Worm (Caenorhabditis elegans) whole organism, young adult: Measurements from ENCODE around the gene atg-16.2.

Source experiments
- D2030.7 ChIP-seq: fragments of 200-800 bp; sonication (Bioruptor generic); IDR thresholded peaks from 2 replicates; pipeline ENCODE4 v1.3.6; 2022; ENCODE audit warnings: missing genetic modification reagents, missing genetic modification characterization, missing compliant biosample characterization
- F10E7.11 ChIP-seq: sonication (generic microtip); optimal IDR thresholded peaks from 2 replicates; lab custom pipeline; 2017; ENCODE audit warnings: mild to moderate bottlenecking, missing genetic modification characterization, moderate library complexity, missing compliant biosample characterization
- F23B12.7 ChIP-seq: sonication (generic microtip); optimal IDR thresholded peaks from 2 replicates; lab custom pipeline; 2017; ENCODE audit warnings: missing genetic modification characterization, mild to moderate bottlenecking, missing compliant biosample characterization, antibody characterized with exemption, moderate library complexity; ENCODE audit not compliant: insufficient read depth
- F33H1.4 ChIP-seq: fragments of 200-800 bp; sonication (Bioruptor generic); IDR thresholded peaks from 2 replicates; pipeline ENCODE4 v1.3.6; 2022; ENCODE audit warnings: missing genetic modification reagents, missing genetic modification characterization, missing compliant biosample characterization
- F49E8.2 ChIP-seq: sonication (generic microtip); optimal IDR thresholded peaks from 3 replicates; lab custom pipeline; 2017; ENCODE audit warnings: missing genetic modification characterization, mild to moderate bottlenecking, missing compliant biosample characterization, antibody characterized with exemption, moderate library complexity; ENCODE audit not compliant: insufficient read depth
- K12H6.12 ChIP-seq: fragments of 200-800 bp; sonication (Bioruptor generic); optimal IDR thresholded peaks from 2 replicates; lab custom pipeline; 2018; ENCODE audit warnings: mild to moderate bottlenecking, missing genetic modification characterization, missing compliant biosample characterization
- T07F8.4 ChIP-seq: sonication (generic microtip); optimal IDR thresholded peaks from 2 replicates; lab custom pipeline; 2016; ENCODE audit warnings: mild to moderate bottlenecking, missing genetic modification characterization, moderate library complexity, missing compliant biosample characterization
- Y53F4B.3 ChIP-seq: fragments of 200-800 bp; sonication (Bioruptor generic); IDR thresholded peaks from 2 replicates; pipeline ENCODE4 v1.3.6; 2022; ENCODE audit warnings: missing genetic modification reagents, missing genetic modification characterization, missing compliant biosample characterization
- Y53G8AR.9 ChIP-seq: fragments of 200-800 bp; sonication (Bioruptor generic); conservative IDR thresholded peaks from 2 replicates; pipeline ENCODE4 v1.3.6; 2022; ENCODE audit warnings: missing genetic modification reagents, missing genetic modification characterization, missing compliant biosample characterization
- ZK185.1 ChIP-seq: sonication (generic microtip); optimal IDR thresholded peaks from 2 replicates; lab custom pipeline; 2016; ENCODE audit warnings: mild to moderate bottlenecking, missing genetic modification characterization, missing compliant biosample characterization; ENCODE audit not compliant: poor library complexity, severe bottlenecking
- ama-1 ChIP-seq, 3 experiments: fragments of 150-350 bp in 1 of 3; sonication (generic microtip) in 2 of 3; optimal IDR thresholded peaks; 2 replicates each; lab custom pipeline; 2014 to 2018; ENCODE audit warnings: missing biosample characterization in 2 of 3, missing genetic modification characterization in 2 of 3, missing genetic modification reagents in 2 of 3
- aptf-2 ChIP-seq: fragments of 200-800 bp; sonication (Bioruptor generic); conservative IDR thresholded peaks from 2 replicates; pipeline ENCODE4 v1.3.6; 2022; ENCODE audit warnings: missing genetic modification reagents, missing genetic modification characterization, missing compliant biosample characterization
- atf-7 ChIP-seq: sonication (generic microtip); optimal IDR thresholded peaks from 2 replicates; lab custom pipeline; 2017; ENCODE audit warnings: mild to moderate bottlenecking, missing genetic modification characterization, missing compliant biosample characterization
- attf-3 ChIP-seq: fragments of 200-800 bp; sonication (Bioruptor generic); conservative IDR thresholded peaks from 2 replicates; pipeline ENCODE4 v1.3.6; 2022; ENCODE audit warnings: missing genetic modification reagents, missing genetic modification characterization, missing compliant biosample characterization
- cebp-1 ChIP-seq, 2 experiments: fragments of 200-800 bp in 1 of 2; sonication (Bioruptor generic) in 1 of 2; sonication (generic microtip) in 1 of 2; IDR thresholded peaks in 1 of 2; optimal IDR thresholded peaks in 1 of 2; 2 replicates each; pipeline versions ENCODE4 v1.3.6 to Lab custom; 2017 to 2022; ENCODE audit warnings: missing compliant biosample characterization in 2 of 2, missing genetic modification characterization in 2 of 2, mild to moderate bottlenecking in 1 of 2, missing genetic modification reagents in 1 of 2, moderate library complexity in 1 of 2
- cebp-2 ChIP-seq: fragments of 200-800 bp; sonication (Bioruptor generic); IDR thresholded peaks from 2 replicates; pipeline ENCODE4 v1.3.6; 2022; ENCODE audit warnings: missing genetic modification characterization, missing compliant biosample characterization
- ceh-100 ChIP-seq: fragments of 200-800 bp; sonication (Bioruptor generic); IDR thresholded peaks from 2 replicates; pipeline ENCODE4 v1.3.6; 2022; ENCODE audit warnings: missing genetic modification reagents, missing genetic modification characterization, missing compliant biosample characterization
- ceh-27 ChIP-seq: fragments of 200-800 bp; sonication (Bioruptor generic); optimal IDR thresholded peaks from 2 replicates; lab custom pipeline; 2018; ENCODE audit warnings: mild to moderate bottlenecking, missing genetic modification characterization, moderate library complexity, missing compliant biosample characterization
- ceh-58 ChIP-seq: fragments of 200-800 bp; sonication (Bioruptor generic); IDR thresholded peaks from 2 replicates; pipeline ENCODE4 v1.3.6; 2022; ENCODE audit warnings: missing genetic modification characterization, missing compliant biosample characterization
- ceh-91 ChIP-seq: fragments of 200-800 bp; sonication (Bioruptor generic); IDR thresholded peaks from 2 replicates; pipeline ENCODE4 v1.3.6; 2022; ENCODE audit warnings: missing genetic modification reagents, missing genetic modification characterization, missing compliant biosample characterization
- die-1 ChIP-seq: sonication (generic microtip); optimal IDR thresholded peaks from 2 replicates; lab custom pipeline; 2016; ENCODE audit warnings: missing genotype, mild to moderate bottlenecking, missing genetic modification characterization, missing compliant biosample characterization
- dox-1 ChIP-seq: fragments of 200-800 bp; sonication (Bioruptor generic); IDR thresholded peaks from 2 replicates; pipeline ENCODE4 v1.3.6; 2022; ENCODE audit warnings: missing genetic modification reagents, missing genetic modification characterization, missing compliant biosample characterization
- dpff-1 ChIP-seq: sonication (generic microtip); optimal IDR thresholded peaks from 2 replicates; lab custom pipeline; 2017; ENCODE audit warnings: mild to moderate bottlenecking, missing genetic modification characterization, missing compliant biosample characterization
- dpl-1 ChIP-seq: fragments of 150-350 bp; optimal IDR thresholded peaks from 2 replicates; lab custom pipeline; 2014; ENCODE audit warnings: missing biosample characterization, missing genetic modification reagents, missing genetic modification characterization
- efl-1 ChIP-seq: fragments of 150-350 bp; optimal IDR thresholded peaks from 2 replicates; lab custom pipeline; 2014; ENCODE audit warnings: missing biosample characterization, missing genetic modification reagents, missing genetic modification characterization
- egl-44 ChIP-seq: fragments of 200-800 bp; sonication (Bioruptor generic); IDR thresholded peaks from 2 replicates; pipeline ENCODE4 v1.3.6; 2022; ENCODE audit warnings: missing genetic modification reagents, missing genetic modification characterization, missing compliant biosample characterization
- ekl-4 ChIP-seq: fragments of 200-800 bp; sonication (Bioruptor generic); IDR thresholded peaks from 2 replicates; pipeline ENCODE4 v1.3.6; 2022; ENCODE audit warnings: missing genetic modification reagents, missing genetic modification characterization, missing compliant biosample characterization
- ets-4 ChIP-seq: fragments of 200-800 bp; sonication (Bioruptor generic); optimal IDR thresholded peaks from 2 replicates; lab custom pipeline; 2018; ENCODE audit warnings: mild to moderate bottlenecking, missing genetic modification characterization, missing compliant biosample characterization
- hmg-1.2 ChIP-seq: fragments of 200-800 bp; sonication (Bioruptor generic); IDR thresholded peaks from 2 replicates; pipeline ENCODE4 v1.3.6; 2022; ENCODE audit warnings: missing genetic modification reagents, missing genetic modification characterization, missing compliant biosample characterization
- hrde-1 ChIP-seq: sonication (generic microtip); optimal IDR thresholded peaks from 2 replicates; lab custom pipeline; 2016; ENCODE audit warnings: missing genetic modification characterization, mild to moderate bottlenecking, missing compliant biosample characterization, moderate library complexity, missing genotype, missing genetic modification reagents, borderline replicate concordance
- hsf-1 ChIP-seq: fragments of 200-800 bp; sonication (Bioruptor generic); IDR thresholded peaks from 2 replicates; pipeline ENCODE4 v1.3.6; 2022; ENCODE audit warnings: missing genetic modification reagents, missing genetic modification characterization, missing compliant biosample characterization
- let-607 ChIP-seq, 2 experiments: fragments of 200-800 bp in 1 of 2; sonication (Bioruptor generic) in 1 of 2; sonication (generic microtip) in 1 of 2; optimal IDR thresholded peaks; 2 replicates each; lab custom pipeline; 2016 to 2018; ENCODE audit warnings: mild to moderate bottlenecking in 2 of 2, missing compliant biosample characterization in 2 of 2, missing genetic modification characterization in 2 of 2, moderate library complexity in 2 of 2, missing genotype in 1 of 2
- lsy-27 ChIP-seq: sonication (generic microtip); optimal IDR thresholded peaks from 2 replicates; lab custom pipeline; 2017; ENCODE audit warnings: missing genetic modification characterization, mild to moderate bottlenecking, missing compliant biosample characterization, antibody characterized with exemption, missing genotype, borderline replicate concordance; ENCODE audit not compliant: insufficient read depth
- madf-3 ChIP-seq: fragments of 200-800 bp; sonication (Bioruptor generic); IDR thresholded peaks from 2 replicates; pipeline ENCODE4 v1.3.6; 2022; ENCODE audit warnings: missing genetic modification reagents, missing genetic modification characterization, missing compliant biosample characterization
- madf-8 ChIP-seq: fragments of 200-800 bp; sonication (Bioruptor generic); conservative IDR thresholded peaks from 2 replicates; pipeline ENCODE4 v1.3.6; 2022; ENCODE audit warnings: missing genetic modification reagents, missing genetic modification characterization, missing compliant biosample characterization
- mcd-1 ChIP-seq: fragments of 200-800 bp; sonication (Bioruptor generic); IDR thresholded peaks from 2 replicates; pipeline ENCODE4 v1.3.6; 2022; ENCODE audit warnings: missing genetic modification reagents, missing genetic modification characterization, missing compliant biosample characterization
- nfyb-1 ChIP-seq: fragments of 200-800 bp; sonication (Bioruptor generic); IDR thresholded peaks from 2 replicates; pipeline ENCODE4 v1.3.6; 2022; ENCODE audit warnings: missing genetic modification reagents, missing genetic modification characterization, missing compliant biosample characterization
- sea-2 ChIP-seq: fragments of 200-800 bp; sonication (Bioruptor generic); IDR thresholded peaks from 2 replicates; pipeline ENCODE4 v1.3.6; 2022; ENCODE audit warnings: missing genetic modification characterization, missing compliant biosample characterization
- snpc-4 ChIP-seq, 5 experiments: fragments of 150-350 bp in 1 of 5; sonication (generic microtip) in 4 of 5; optimal IDR thresholded peaks; 2 replicates each; lab custom pipeline; 2014 to 2018; ENCODE audit warnings: missing genetic modification characterization in 5 of 5, missing biosample characterization in 3 of 5, antibody characterized with exemption in 2 of 5, mild to moderate bottlenecking in 2 of 5, missing compliant biosample characterization in 2 of 5, missing genotype in 2 of 5, moderate library complexity in 2 of 5, missing genetic modification reagents in 1 of 5
- unc-130 ChIP-seq: sonication (generic microtip); optimal IDR thresholded peaks from 2 replicates; lab custom pipeline; 2016; ENCODE audit warnings: missing genetic modification reagents, missing genetic modification characterization, missing compliant biosample characterization
- ztf-22 ChIP-seq: fragments of 200-800 bp; sonication (Bioruptor generic); optimal IDR thresholded peaks from 2 replicates; lab custom pipeline; 2018; ENCODE audit warnings: mild to moderate bottlenecking, missing genetic modification characterization, moderate library complexity, missing compliant biosample characterization

atg-16.2 gene

ce11 chrII:6491817-6492452, 38.7 kb upstream of the atg-16.2 start, which contains the start of the genes T28D9.11 and T28D9.1 (continued):
- TF ChIP-seq sea-2 (GFP tag; lab: Robert Waterston, UW) (no peak), die-1 (peak; percentile 2), ceh-91 (GFP tag; lab: Robert Waterston, UW) (0 out of 2 replicates have a peak, but pooled peaks have one; percentile 25), cebp-2 (GFP tag; lab: Robert Waterston, UW) (no peak), F10E7.11 (tag; lab: Kevin White, UChicago) (no peak), cebp-1 (GFP tag; IDR thresholded peaks at IDR 0.05; lab: Robert Waterston, UW) (no peak; the same call in 1 of the 2 replicates), cebp-1 (tag; optimal IDR thresholded peaks at IDR 0.05; lab: Kevin White, UChicago) (peak; percentile 57), dpff-1 (tag; lab: Kevin White, UChicago) (no peak), snpc-4 (GFP tag; optimal IDR thresholded peaks at IDR 0.05; lab: Kevin White, UChicago) (peak; percentile 83), snpc-4 (tag; optimal IDR thresholded peaks at IDR 0.05; lab: Kevin White, UChicago) (peak; percentile 76 to 91 (median 84)), ets-4 (no peak), madf-8 (GFP tag; lab: Robert Waterston, UW) (peak; percentile 23; the same call in 1 of the 2 replicates), let-607 (tag; optimal IDR thresholded peaks at IDR 0.05; lab: Kevin White, UChicago) (no peak), T07F8.4 (no peak), atf-7 (tag; lab: Kevin White, UChicago) (no peak), efl-1 (GFP tag; lab: Kevin White, UChicago) (no peak), attf-3 (GFP tag; lab: Robert Waterston, UW) (0 out of 2 replicates have a peak, but pooled peaks have one; percentile 28), F23B12.7 (tag; lab: Kevin White, UChicago) (no peak), hrde-1 (tag; lab: Kevin White, UChicago) (no peak), Y53G8AR.9 (GFP tag; lab: Robert Waterston, UW) (no peak), mcd-1 (GFP tag; lab: Robert Waterston, UW) (peak; percentile 66), K12H6.12 (tag; lab: Kevin White, UChicago) (peak; percentile 64), madf-3 (no peak), aptf-2 (GFP tag; lab: Robert Waterston, UW) (no peak), dpl-1 (no peak), ceh-27 (GFP tag; lab: Kevin White, UChicago) (peak; percentile 71)

DNA sequence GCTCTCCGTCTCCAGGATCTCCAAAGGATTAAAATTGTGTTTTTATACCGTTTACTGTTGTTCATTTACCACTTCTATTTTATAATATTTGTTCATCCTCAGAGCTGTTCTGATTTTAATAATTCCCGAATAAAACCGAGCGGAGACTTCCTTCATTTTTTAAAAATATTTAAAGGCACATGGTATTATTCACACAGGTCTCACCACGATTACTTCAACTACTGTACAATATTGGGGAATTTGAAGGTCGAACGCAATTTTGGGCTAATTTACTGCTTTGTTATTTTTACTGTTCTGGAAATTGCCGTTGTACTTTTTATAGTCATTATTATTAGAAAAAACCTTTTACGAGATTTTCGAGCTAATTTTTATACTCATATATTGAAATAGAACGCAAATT, 38.0 kb upstream of the atg-16.2 start:
- peak; percentile 56 for TF ChIP-seq ceh-91 (GFP tag; lab: Robert Waterston, UW)
- peak; percentile 81 for TF ChIP-seq hrde-1 (tag; lab: Kevin White, UChicago)
- TF ChIP-seq ceh-58 (GFP tag; lab: Robert Waterston, UW), result 0 out of 2 replicates have a peak, but pooled peaks have one; percentile 18
- peak; percentile 71 for TF ChIP-seq nfyb-1 (GFP tag; lab: Robert Waterston, UW)
- TF ChIP-seq ztf-22, result no peak
- TF ChIP-seq ceh-100 (GFP tag; lab: Robert Waterston, UW), result peak; percentile 49
- peak; percentile 84 for TF ChIP-seq ekl-4 (GFP tag; lab: Robert Waterston, UW)
- TF ChIP-seq cebp-2 (GFP tag; lab: Robert Waterston, UW), result 0 out of 2 replicates have a peak, but pooled peaks have one; percentile 59
- no peak for TF ChIP-seq ZK185.1
- TF ChIP-seq ama-1 (optimal IDR thresholded peaks at IDR 0.05; lab: Kevin White, UChicago), result no peak
- peak in 1 of 2 experiments; percentile 69 for TF ChIP-seq ama-1 (GFP tag; optimal IDR thresholded peaks at IDR 0.05; lab: Kevin White, UChicago)
- TF ChIP-seq T07F8.4, result peak; percentile 6
- TF ChIP-seq Y53F4B.3, result no peak; the same call in 1 of the 2 replicates
- peak; percentile 73 for TF ChIP-seq D2030.7 (GFP tag; lab: Robert Waterston, UW)
- TF ChIP-seq F23B12.7 (tag; lab: Kevin White, UChicago), result peak; percentile 82
- no peak for TF ChIP-seq atf-7 (tag; lab: Kevin White, UChicago)
- TF ChIP-seq lsy-27 (tag; lab: Kevin White, UChicago), result no peak
- TF ChIP-seq hmg-1.2 (GFP tag; lab: Robert Waterston, UW), result peak; percentile 51
- TF ChIP-seq aptf-2 (GFP tag; lab: Robert Waterston, UW), result no peak
- TF ChIP-seq F49E8.2, result peak; percentile 93
- 0 out of 2 replicates have a peak, but pooled peaks have one; percentile 48 for TF ChIP-seq egl-44 (GFP tag; lab: Robert Waterston, UW)
- peak; percentile 88 for TF ChIP-seq F33H1.4 (GFP tag; lab: Robert Waterston, UW)
- TF ChIP-seq dox-1 (GFP tag; lab: Robert Waterston, UW), result no peak
- peak; percentile 37; the same call in 1 of the 2 replicates for TF ChIP-seq madf-8 (GFP tag; lab: Robert Waterston, UW)
- TF ChIP-seq K12H6.12 (tag; lab: Kevin White, UChicago), result no peak
- TF ChIP-seq hsf-1 (GFP tag; lab: Robert Waterston, UW), result peak; percentile 63; the same call in 1 of the 2 replicates
- peak; percentile 59 for TF ChIP-seq unc-130 (GFP tag; lab: Kevin White, UChicago)
- peak; percentile 75 for TF ChIP-seq Y53G8AR.9 (GFP tag; lab: Robert Waterston, UW)
